Worm (Caenorhabditis elegans) whole organism, L1 larva: ENCODE data around the gene C05C12.6.

Experiments
- ces-1 ChIP-seq: fragments of 150-350 bp; optimal IDR thresholded peaks from 2 replicates; lab custom pipeline; 2014; ENCODE audit warnings: missing biosample characterization, missing genetic modification reagents, missing genetic modification characterization
- lin-13 ChIP-seq: fragments of 150-350 bp; optimal IDR thresholded peaks from 2 replicates; lab custom pipeline; 2014; ENCODE audit warnings: missing biosample characterization, missing genetic modification reagents, missing genetic modification characterization
- lsy-2 ChIP-seq, 2 experiments: fragments of 150-350 bp; optimal IDR thresholded peaks; 2 replicates each; lab custom pipeline; 2014; ENCODE audit warnings: missing biosample characterization in 2 of 2, missing genetic modification characterization in 2 of 2
- nhr-19 ChIP-seq: fragments of 200-800 bp; sonication (Bioruptor generic); conservative IDR thresholded peaks from 2 replicates; pipeline ENCODE4 v1.3.6; 2022; ENCODE audit warnings: missing genetic modification characterization, missing compliant biosample characterization
- nhr-20 ChIP-seq: sonication (generic microtip); optimal IDR thresholded peaks from 2 replicates; lab custom pipeline; 2016; ENCODE audit warnings: mild to moderate bottlenecking, missing genetic modification characterization, missing compliant biosample characterization
- nhr-76 ChIP-seq: sonication (generic microtip); optimal IDR thresholded peaks from 2 replicates; lab custom pipeline; 2017; ENCODE audit warnings: missing biosample characterization, missing genetic modification characterization

DNA sequence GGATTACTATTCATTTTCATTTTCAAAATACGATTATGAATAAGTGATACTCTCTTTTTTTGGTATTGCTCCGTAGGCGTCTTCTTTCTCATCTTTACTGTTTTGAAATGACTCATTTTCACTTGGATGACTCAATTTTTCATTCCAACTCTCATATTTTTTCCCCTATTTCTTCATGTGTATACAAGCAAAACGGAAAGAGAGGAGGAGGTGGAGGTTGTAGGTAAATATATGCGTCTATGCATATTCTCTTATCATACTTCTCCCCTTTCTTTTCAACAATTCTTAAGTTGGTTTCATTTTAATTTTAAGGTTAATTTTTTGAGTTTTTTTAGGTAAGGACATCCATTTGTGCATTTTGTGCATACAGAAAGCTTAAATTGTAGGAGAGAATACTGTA, 44.8 kb upstream of the C05C12.6 start:
- no peak for TF ChIP-seq nhr-19 (GFP tag; lab: Robert Waterston, UW)
- no peak for TF ChIP-seq nhr-20 (tag; lab: Kevin White, UChicago)
- TF ChIP-seq ces-1 (GFP tag; lab: Kevin White, UChicago): no peak
- TF ChIP-seq lin-13 (GFP tag; lab: Kevin White, UChicago): no peak
- no peak for TF ChIP-seq lsy-2 (tag; optimal IDR thresholded peaks at IDR 0.05; lab: Kevin White, UChicago)
- no peak for TF ChIP-seq nhr-76 (tag; lab: Kevin White, UChicago)
